Fruit fly (Drosophila melanogaster): ENCODE measurements around the gene nAChRbeta2.

nAChRbeta2 gene

dm6 chr3R:24524426-24524974, 9.6 kb upstream of the nAChRbeta2 start, which contains the start of gene Jhbp12 (continued):
- peak; percentile 56 for TF ChIP-seq CG12769 (tag; optimal IDR thresholded peaks at IDR 0.05)
- TF ChIP-seq fd3F (GFP tag; optimal IDR thresholded peaks at IDR 0.05): no peak
- no peak for TF ChIP-seq chn (GFP tag; optimal IDR thresholded peaks at IDR 0.05)
- TF ChIP-seq Nf-YC (tag; optimal IDR thresholded peaks at IDR 0.05): peak; percentile 14
- TF ChIP-seq Optix (GFP tag; IDR thresholded peaks at IDR 0.05): no peak
- peak; percentile 16 for TF ChIP-seq CG1603 (tag; optimal IDR thresholded peaks at IDR 0.05)
- peak; percentile 72 for TF ChIP-seq Med (GFP tag)
- 0 out of 2 replicates have a peak, but pooled peaks have one; percentile 17 for TF ChIP-seq CG9932 (GFP tag; IDR thresholded peaks at IDR 0.05)
- peak; percentile 19 for TF ChIP-seq CTCF (GFP tag; optimal IDR thresholded peaks at IDR 0.05)

dm6 chr3R:24523578-24523977, 8.7 kb upstream of the nAChRbeta2 start, which contains the start of gene CG13622:
TSS of gene CG13622 (minus strand) at chr3R:24523678.
- TF ChIP-seq Six4 (GFP tag; optimal IDR thresholded peaks at IDR 0.05) (no peak), CG7987 (GFP tag; optimal IDR thresholded peaks at IDR 0.05) (no peak), schlank (tag; optimal IDR thresholded peaks at IDR 0.05) (no peak), Sry-β (GFP tag; optimal IDR thresholded peaks at IDR 0.05) (no peak), CG10267 (tag; optimal IDR thresholded peaks at IDR 0.05) (peak; percentile 36), Blimp-1 (GFP tag; optimal IDR thresholded peaks at IDR 0.05) (no peak), stwl (tag; optimal IDR thresholded peaks at IDR 0.05) (peak; percentile 64), Hmr (GFP tag; optimal IDR thresholded peaks at IDR 0.05) (no peak), CG6272 (GFP tag; IDR thresholded peaks at IDR 0.05) (no peak), CG6791 (GFP tag; IDR thresholded peaks at IDR 0.05; ENCODE audit: partially characterized antibody) (no peak)

- TF ChIP-seq H15 (GFP tag; IDR thresholded peaks at IDR 0.05) (no peak), CG8765 (GFP tag; IDR thresholded peaks at IDR 0.05) (no peak), CG10979 (tag; optimal IDR thresholded peaks at IDR 0.05) (no peak), pho (GFP tag; optimal IDR thresholded peaks at IDR 0.05) (no peak), Xrp1 (GFP tag; IDR thresholded peaks at IDR 0.05) (0 out of 2 replicates have a peak, but pooled peaks have one; percentile 8), sens (GFP tag) (peak; percentile 55), CG8388 (GFP tag; optimal IDR thresholded peaks at IDR 0.05) (peak; percentile 65), CG8478 (optimal IDR thresholded peaks at IDR 0.05) (no peak), dysf (GFP tag; IDR thresholded peaks at IDR 0.05) (0 out of 3 replicates have a peak, but pooled peaks have one; percentile 21), chinmo (GFP tag; IDR thresholded peaks at IDR 0.05; ENCODE audit: partially characterized antibody) (0 out of 4 replicates have a peak, but pooled peaks have one; percentile 24)
These were observed 6.4 kb upstream of the nAChRbeta2 start for dm6 chr3R:24521313-24521712.

dm6 chr3R:24518150-24518580, 3.3 kb upstream of the nAChRbeta2 start, which contains the start of gene Pp1alpha-96A:
TSS of gene Pp1alpha-96A (plus strand) at chr3R:24518270.
- TF ChIP-seq CG14860 (GFP tag; IDR thresholded peaks at IDR 0.05; ENCODE audit: partially characterized antibody) (peak; percentile 77), CG7987 (GFP tag; optimal IDR thresholded peaks at IDR 0.05) (no peak), CG10366 (GFP tag; IDR thresholded peaks at IDR 0.05) (no peak), CG17568 (GFP tag; optimal IDR thresholded peaks at IDR 0.05) (no peak), Bteb2 (GFP tag; optimal IDR thresholded peaks at IDR 0.05) (peak; percentile 27), B-H1 (GFP tag; IDR thresholded peaks at IDR 0.05) (no peak), hkb (optimal IDR thresholded peaks at IDR 0.05) (no peak), hkb (GFP tag; IDR thresholded peaks at IDR 0.05) (no peak), CG15479 (GFP tag; optimal IDR thresholded peaks at IDR 0.05) (no peak), CG1647 (GFP tag; optimal IDR thresholded peaks at IDR 0.05) (no peak), Mes4 (GFP tag; optimal IDR thresholded peaks at IDR 0.05) (no peak), Dip2 (GFP tag; IDR thresholded peaks at IDR 0.05) (no peak), B-H2 (GFP tag; optimal IDR thresholded peaks at IDR 0.05) (no peak), CG13775 (GFP tag; optimal IDR thresholded peaks at IDR 0.05) (no peak), CG18599 (GFP tag; optimal IDR thresholded peaks at IDR 0.05) (no peak), vvl (GFP tag; IDR thresholded peaks at IDR 0.05) (no peak; the same call in 1 of the 2 replicates), cg (GFP tag; optimal IDR thresholded peaks at IDR 0.05) (peak; percentile 83), CG10462 (GFP tag; optimal IDR thresholded peaks at IDR 0.05) (no peak), onecut (GFP tag; IDR thresholded peaks at IDR 0.05) (no peak), Nf-YA (GFP tag; IDR thresholded peaks at IDR 0.05) (no peak)
